Fruit fly (Drosophila melanogaster): ENCODE results near the gene Pglym78.

Gene Pglym78

dm6 chr3R:29124128-29124527, 23.9 kb upstream of the Pglym78 start:
- peak; percentile 61; the same call in 1 of the 3 replicates for TF ChIP-seq otp (GFP tag; IDR thresholded peaks at IDR 0.05)
- TF ChIP-seq CG34422 (GFP tag; IDR thresholded peaks at IDR 0.05) = peak; percentile 85
- TF ChIP-seq CG7556 (GFP tag; optimal IDR thresholded peaks at IDR 0.05) = peak; percentile 38
- no peak for TF ChIP-seq HmgD (GFP tag; optimal IDR thresholded peaks at IDR 0.05)
- TF ChIP-seq CG6765 (GFP tag; optimal IDR thresholded peaks at IDR 0.05) = no peak
- TF ChIP-seq Poxn (GFP tag; IDR thresholded peaks at IDR 0.05) = no peak
- TF ChIP-seq ERR (GFP tag; optimal IDR thresholded peaks at IDR 0.05) = no peak
- TF ChIP-seq amos (GFP tag; IDR thresholded peaks at IDR 0.05; ENCODE audit: partially characterized antibody) = no peak
- 0 out of 2 replicates have a peak, but pooled peaks have one; percentile 28 for TF ChIP-seq dimm (GFP tag; IDR thresholded peaks at IDR 0.05)
- TF ChIP-seq CG4424 (GFP tag; optimal IDR thresholded peaks at IDR 0.05) = peak; percentile 65
- peak; percentile 44 for TF ChIP-seq Dip3 (GFP tag; optimal IDR thresholded peaks at IDR 0.05)
- TF ChIP-seq Chrac-16 (GFP tag; optimal IDR thresholded peaks at IDR 0.05) = peak; percentile 50
- TF ChIP-seq CG10654 (GFP tag; optimal IDR thresholded peaks at IDR 0.05) = peak; percentile 2
- TF ChIP-seq CG9437 (GFP tag; optimal IDR thresholded peaks at IDR 0.05) = no peak
- TF ChIP-seq CG6175 (GFP tag; IDR thresholded peaks at IDR 0.05) = 0 out of 3 replicates have a peak, but pooled peaks have one; percentile 52
- TF ChIP-seq CG11723 (GFP tag; optimal IDR thresholded peaks at IDR 0.05) = no peak
- peak; percentile 67 for TF ChIP-seq CG4730 (GFP tag; IDR thresholded peaks at IDR 0.05)
- TF ChIP-seq CG13624 (GFP tag; optimal IDR thresholded peaks at IDR 0.05) = peak; percentile 14
- peak; percentile 47; the same call in 1 of the 2 replicates for TF ChIP-seq sens-2 (GFP tag; IDR thresholded peaks at IDR 0.05)
- peak; percentile 45 for TF ChIP-seq HHEX (GFP tag; optimal IDR thresholded peaks at IDR 0.05)
- peak; percentile 29 for TF ChIP-seq twi (tag; optimal IDR thresholded peaks at IDR 0.05)
- TF ChIP-seq ftz-f1 (GFP tag; optimal IDR thresholded peaks at IDR 0.05) = peak; percentile 75
- no peak for TF ChIP-seq ro (GFP tag; IDR thresholded peaks at IDR 0.05)
- TF ChIP-seq CG17359 (tag; optimal IDR thresholded peaks at IDR 0.05) = peak; percentile 52
- no peak for TF ChIP-seq CG15479 (GFP tag; optimal IDR thresholded peaks at IDR 0.05)
- peak; percentile 81 for TF ChIP-seq grn (GFP tag; optimal IDR thresholded peaks at IDR 0.05)
- peak; percentile 80 for TF ChIP-seq Side (GFP tag; optimal IDR thresholded peaks at IDR 0.05)
- no peak for TF ChIP-seq CG6854 (GFP tag; optimal IDR thresholded peaks at IDR 0.05)
- peak; percentile 76; the same call in 2 of the 3 replicates for TF ChIP-seq Optix (GFP tag; IDR thresholded peaks at IDR 0.05)
- no peak for TF ChIP-seq hth (optimal IDR thresholded peaks at IDR 0.05)
- TF ChIP-seq B-H2 (GFP tag; optimal IDR thresholded peaks at IDR 0.05) = no peak
- no peak for TF ChIP-seq usp (GFP tag; optimal IDR thresholded peaks at IDR 0.05)
- peak; percentile 65 for TF ChIP-seq CG18599 (GFP tag; optimal IDR thresholded peaks at IDR 0.05)
- peak; percentile 82 for TF ChIP-seq gem (tag; optimal IDR thresholded peaks at IDR 0.05)
- TF ChIP-seq Dek (tag; optimal IDR thresholded peaks at IDR 0.05) = peak; percentile 32
- TF ChIP-seq ind (GFP tag; optimal IDR thresholded peaks at IDR 0.05) = peak; percentile 69
- peak; percentile 64 for TF ChIP-seq CoRest (tag; optimal IDR thresholded peaks at IDR 0.05)
- TF ChIP-seq psq (GFP tag; optimal IDR thresholded peaks at IDR 0.05) = no peak
- TF ChIP-seq CG7357 (GFP tag; IDR thresholded peaks at IDR 0.05) = peak; percentile 63; the same call in 1 of the 3 replicates
- TF ChIP-seq Usf (GFP tag; optimal IDR thresholded peaks at IDR 0.05) = peak; percentile 2
- TF ChIP-seq CG5953 (GFP tag; IDR thresholded peaks at IDR 0.05) = peak; percentile 41; the same call in 1 of the 2 replicates
- TF ChIP-seq dm (GFP tag; optimal IDR thresholded peaks at IDR 0.05) = no peak
- no peak for TF ChIP-seq Kr (GFP tag; optimal IDR thresholded peaks at IDR 0.05)
- no peak for TF ChIP-seq nau (GFP tag; optimal IDR thresholded peaks at IDR 0.05)
- TF ChIP-seq eyg (GFP tag; optimal IDR thresholded peaks at IDR 0.05) = no peak
- peak; percentile 45 for TF ChIP-seq org-1 (GFP tag; optimal IDR thresholded peaks at IDR 0.05)
- no peak for TF ChIP-seq aop (GFP tag; IDR thresholded peaks at IDR 0.05)
- peak; percentile 58 for TF ChIP-seq NfI (GFP tag; optimal IDR thresholded peaks at IDR 0.05)
- no peak for TF ChIP-seq disco-r (GFP tag; optimal IDR thresholded peaks at IDR 0.05)
- TF ChIP-seq CG3281 (GFP tag; optimal IDR thresholded peaks at IDR 0.05) = peak; percentile 39
- peak; percentile 72 for TF ChIP-seq CG14667 (GFP tag; IDR thresholded peaks at IDR 0.05)
- TF ChIP-seq CG9932 (GFP tag; IDR thresholded peaks at IDR 0.05) = peak; percentile 74

Measured in whole organism, embryonic.